Worm (Caenorhabditis elegans) whole organism, mixed stage, embryonic: Measurements from ENCODE around the gene eps-8.
A peak's percentile ranks its signal among the peaks of the same experiment; 100 is the strongest.

Source experiments
- M03D4.4 ChIP-seq: sonication (generic microtip); optimal IDR thresholded peaks from 2 replicates; lab custom pipeline; 2017; ENCODE audit warnings: mild to moderate bottlenecking, missing genetic modification characterization, missing compliant biosample characterization
- bed-3 ChIP-seq: fragments of 200-800 bp; sonication (Bioruptor generic); optimal IDR thresholded peaks from 3 replicates; lab custom pipeline; 2018; ENCODE audit warnings: mild to moderate bottlenecking, missing genetic modification characterization, moderate library complexity, missing compliant biosample characterization
- ceh-39 ChIP-seq: fragments of 150-350 bp; optimal IDR thresholded peaks from 2 replicates; lab custom pipeline; 2014; ENCODE audit warnings: missing biosample characterization, missing genetic modification characterization
- ceh-43 ChIP-seq: fragments of 200-800 bp; sonication (Bioruptor generic); optimal IDR thresholded peaks from 2 replicates; lab custom pipeline; 2018; ENCODE audit warnings: mild to moderate bottlenecking, missing genetic modification characterization, moderate library complexity, missing compliant biosample characterization
- ceh-83 ChIP-seq: fragments of 200-800 bp; sonication (Bioruptor generic); optimal IDR thresholded peaks from 2 replicates; lab custom pipeline; 2018; ENCODE audit warnings: mild to moderate bottlenecking, missing genetic modification characterization, missing compliant biosample characterization
- ces-1 ChIP-seq: fragments of 150-350 bp; optimal IDR thresholded peaks from 2 replicates; lab custom pipeline; 2014; ENCODE audit warnings: missing biosample characterization, missing genetic modification reagents, missing genetic modification characterization
- cnd-1 ChIP-seq: fragments of 200-800 bp; sonication (Bioruptor generic); optimal IDR thresholded peaks from 2 replicates; lab custom pipeline; 2018; ENCODE audit warnings: mild to moderate bottlenecking, missing genetic modification characterization, missing compliant biosample characterization
- drap-1 ChIP-seq: fragments of 200-800 bp; sonication (Bioruptor generic); optimal IDR thresholded peaks from 3 replicates; lab custom pipeline; 2018; ENCODE audit warnings: mild to moderate bottlenecking, missing genetic modification characterization, missing compliant biosample characterization
- elt-3 ChIP-seq: fragments of 150-350 bp; optimal IDR thresholded peaks from 2 replicates; lab custom pipeline; 2014; ENCODE audit warnings: missing biosample characterization, missing genetic modification characterization
- flh-1 ChIP-seq: fragments of 200-800 bp; sonication (Bioruptor generic); optimal IDR thresholded peaks from 2 replicates; lab custom pipeline; 2018; ENCODE audit warnings: mild to moderate bottlenecking, missing genetic modification characterization, moderate library complexity, missing compliant biosample characterization
- ham-2 ChIP-seq: fragments of 200-800 bp; sonication (Bioruptor generic); optimal IDR thresholded peaks from 2 replicates; lab custom pipeline; 2018; ENCODE audit warnings: mild to moderate bottlenecking, missing genetic modification characterization, missing compliant biosample characterization
- hlh-1 ChIP-seq: fragments of 150-350 bp; optimal IDR thresholded peaks from 2 replicates; lab custom pipeline; 2014; ENCODE audit warnings: missing biosample characterization, missing genetic modification reagents, missing genetic modification characterization
- lin-13 ChIP-seq: fragments of 150-350 bp; optimal IDR thresholded peaks from 2 replicates; lab custom pipeline; 2014; ENCODE audit warnings: missing biosample characterization, missing genetic modification characterization
- lin-32 ChIP-seq: fragments of 200-800 bp; sonication (Bioruptor generic); optimal IDR thresholded peaks from 2 replicates; lab custom pipeline; 2018; ENCODE audit warnings: mild to moderate bottlenecking, missing genetic modification characterization, missing compliant biosample characterization
- lsy-2 ChIP-seq: fragments of 150-350 bp; optimal IDR thresholded peaks from 2 replicates; lab custom pipeline; 2014; ENCODE audit warnings: missing biosample characterization, missing genetic modification characterization
- mab-5 ChIP-seq: fragments of 150-350 bp; optimal IDR thresholded peaks from 2 replicates; lab custom pipeline; 2014; ENCODE audit warnings: missing biosample characterization, missing genetic modification characterization
- mls-2 ChIP-seq: sonication (generic microtip); optimal IDR thresholded peaks from 2 replicates; lab custom pipeline; 2016; ENCODE audit warnings: mild to moderate bottlenecking, missing genetic modification characterization, moderate library complexity, missing compliant biosample characterization
- nhr-12 ChIP-seq: fragments of 150-350 bp; optimal IDR thresholded peaks from 2 replicates; lab custom pipeline; 2014; ENCODE audit warnings: missing biosample characterization, missing genetic modification characterization
- nhr-2 ChIP-seq: fragments of 150-350 bp; optimal IDR thresholded peaks from 2 replicates; lab custom pipeline; 2014; ENCODE audit warnings: missing biosample characterization, missing genetic modification characterization
- nhr-237 ChIP-seq: fragments of 150-350 bp; optimal IDR thresholded peaks from 2 replicates; lab custom pipeline; 2014; ENCODE audit warnings: missing biosample characterization, missing genetic modification characterization
- nhr-76 ChIP-seq: sonication (generic microtip); optimal IDR thresholded peaks from 2 replicates; lab custom pipeline; 2017; ENCODE audit warnings: missing biosample characterization, missing genetic modification characterization
- pha-4 ChIP-seq: fragments of 150-350 bp; optimal IDR thresholded peaks from 2 replicates; lab custom pipeline; 2018; ENCODE audit warnings: missing biosample characterization, missing genetic modification reagents, missing genetic modification characterization
- sem-2 ChIP-seq: fragments of 200-800 bp; sonication (Bioruptor generic); optimal IDR thresholded peaks from 2 replicates; lab custom pipeline; 2018; ENCODE audit warnings: mild to moderate bottlenecking, missing genetic modification characterization, missing compliant biosample characterization
- snpc-4 ChIP-seq: fragments of 150-350 bp; optimal IDR thresholded peaks from 2 replicates; lab custom pipeline; 2014; ENCODE audit warnings: missing biosample characterization, missing genetic modification characterization
- sptf-1 ChIP-seq: sonication (generic microtip); optimal IDR thresholded peaks from 2 replicates; lab custom pipeline; 2017; ENCODE audit warnings: mild to moderate bottlenecking, missing genetic modification characterization, moderate library complexity, missing compliant biosample characterization
- tbx-8 ChIP-seq: fragments of 200-800 bp; sonication (Bioruptor generic); optimal IDR thresholded peaks from 2 replicates; lab custom pipeline; 2018; ENCODE audit warnings: mild to moderate bottlenecking, missing genetic modification characterization, moderate library complexity, missing compliant biosample characterization
- unc-120 ChIP-seq: sonication (generic microtip); optimal IDR thresholded peaks from 2 replicates; lab custom pipeline; 2017; ENCODE audit warnings: missing genetic modification characterization, missing compliant biosample characterization; ENCODE audit not compliant: poor library complexity, severe bottlenecking
- unc-62 ChIP-seq: fragments of 150-350 bp; optimal IDR thresholded peaks from 2 replicates; lab custom pipeline; 2014; ENCODE audit warnings: missing biosample characterization, missing genetic modification reagents, missing genetic modification characterization
- zip-8 ChIP-seq: fragments of 150-350 bp; optimal IDR thresholded peaks from 2 replicates; lab custom pipeline; 2014; ENCODE audit warnings: missing biosample characterization, missing genetic modification characterization
- ztf-11 ChIP-seq: fragments of 150-350 bp; optimal IDR thresholded peaks from 2 replicates; lab custom pipeline; 2014; ENCODE audit warnings: missing biosample characterization, missing genetic modification characterization

eps-8 gene

ce11 chrIV:14868560-14868959, 10.7 kb upstream of the eps-8 start:
- TF ChIP-seq unc-120 (tag; lab: Kevin White, UChicago) (no peak), zip-8 (tag; lab: Kevin White, UChicago) (peak; percentile 39), lsy-2 (tag; lab: Kevin White, UChicago) (no peak), ceh-39 (no peak)
- TF ChIP-seq, all 35 proteins: peak for 1

ce11 chrIV:14869844-14870433, 9.3 kb upstream of the eps-8 start:
- TF ChIP-seq mab-5 (tag; lab: Kevin White, UChicago), result no peak
- TF ChIP-seq M03D4.4 (tag; lab: Kevin White, UChicago), result no peak
- peak; percentile 35 for TF ChIP-seq elt-3 (tag; lab: Kevin White, UChicago)
- TF ChIP-seq unc-62 (GFP tag; lab: Kevin White, UChicago), result peak; percentile 15

- TF ChIP-seq nhr-12 (tag; lab: Kevin White, UChicago) (no peak), M03D4.4 (tag; lab: Kevin White, UChicago) (peak; percentile 13), pha-4 (tag; lab: Kevin White, UChicago) (peak; percentile 87), unc-120 (tag; lab: Kevin White, UChicago) (peak; percentile 76), ham-2 (GFP tag; lab: Kevin White, UChicago) (peak; percentile 23), ceh-43 (GFP tag; lab: Kevin White, UChicago) (no peak), mls-2 (tag; lab: Kevin White, UChicago) (peak; percentile 17), drap-1 (GFP tag; lab: Kevin White, UChicago) (peak; percentile 24), sptf-1 (tag; lab: Kevin White, UChicago) (peak; percentile 52)
Observed at ce11 chrIV:14872320-14872719, 7.0 kb upstream of the eps-8 start.

ce11 chrIV:14874926-14875570, 4.2 kb upstream of the eps-8 start:
- no peak for TF ChIP-seq nhr-76 (tag; lab: Kevin White, UChicago)
- TF ChIP-seq M03D4.4 (tag; lab: Kevin White, UChicago), result peak; percentile 6
- no peak for TF ChIP-seq sptf-1 (tag; lab: Kevin White, UChicago)
- TF ChIP-seq nhr-237 (tag; lab: Kevin White, UChicago), result peak; percentile 72
- no peak for TF ChIP-seq sem-2 (GFP tag; lab: Kevin White, UChicago)
- no peak for TF ChIP-seq lin-13 (tag; lab: Kevin White, UChicago)
- TF ChIP-seq ztf-11 (tag; lab: Kevin White, UChicago), result no peak
- TF ChIP-seq bed-3, result no peak
- TF ChIP-seq lin-32 (GFP tag; lab: Kevin White, UChicago), result no peak
- TF ChIP-seq unc-120 (tag; lab: Kevin White, UChicago), result peak; percentile 11
- TF ChIP-seq flh-1 (GFP tag; lab: Kevin White, UChicago), result no peak
- TF ChIP-seq drap-1 (GFP tag; lab: Kevin White, UChicago), result peak; percentile 37
- peak; percentile 13 for TF ChIP-seq ham-2 (GFP tag; lab: Kevin White, UChicago)
- peak; percentile 30 for TF ChIP-seq ces-1 (GFP tag; lab: Kevin White, UChicago)
- TF ChIP-seq pha-4 (tag; lab: Kevin White, UChicago), result peak; percentile 95
- no peak for TF ChIP-seq tbx-8
- TF ChIP-seq, all 35 proteins: peak for 7

- peak; percentile 4 for TF ChIP-seq cnd-1 (tag; lab: Kevin White, UChicago)
- peak; percentile 45 for TF ChIP-seq ham-2 (GFP tag; lab: Kevin White, UChicago)
- TF ChIP-seq ces-1 (GFP tag; lab: Kevin White, UChicago), result peak; percentile 66
- TF ChIP-seq sptf-1 (tag; lab: Kevin White, UChicago), result peak; percentile 30
- TF ChIP-seq nhr-2, result no peak
- peak; percentile 17 for TF ChIP-seq mls-2 (tag; lab: Kevin White, UChicago)
- TF ChIP-seq, all 35 proteins: peak for 5
Observed at ce11 chrIV:14876632-14877031, 2.7 kb upstream of the eps-8 start.

- TF ChIP-seq nhr-12 (tag; lab: Kevin White, UChicago), result no peak
- no peak for TF ChIP-seq ceh-83
- TF ChIP-seq lin-13 (tag; lab: Kevin White, UChicago), result no peak
- no peak for TF ChIP-seq mab-5 (tag; lab: Kevin White, UChicago)
- no peak for TF ChIP-seq bed-3
- no peak for TF ChIP-seq sptf-1 (tag; lab: Kevin White, UChicago)
- no peak for TF ChIP-seq tbx-8
- TF ChIP-seq snpc-4 (tag; lab: Kevin White, UChicago), result no peak
- TF ChIP-seq unc-120 (tag; lab: Kevin White, UChicago), result no peak
- no peak for TF ChIP-seq lsy-2 (tag; lab: Kevin White, UChicago)
- no peak for TF ChIP-seq zip-8 (tag; lab: Kevin White, UChicago)
- TF ChIP-seq unc-62 (GFP tag; lab: Kevin White, UChicago), result no peak
- no peak for TF ChIP-seq nhr-237 (tag; lab: Kevin White, UChicago)
- no peak for TF ChIP-seq hlh-1
- TF ChIP-seq elt-3 (tag; lab: Kevin White, UChicago), result no peak
- no peak for TF ChIP-seq mls-2 (tag; lab: Kevin White, UChicago)
Observed at ce11 chrIV:14877657-14878056, 1.6 kb upstream of the eps-8 start.
